Fruit fly (Drosophila melanogaster) whole organism, wandering third instar larva: ENCODE results near the gene mus81.

Experiments used
- Abd-B ChIP-seq: fragments of >200 bp; optimal IDR thresholded peaks from 2 replicates; lab custom pipeline; 2017; ENCODE audit warnings: missing biosample characterization, missing genetic modification characterization
- CG32264 ChIP-seq: fragments of 200-800 bp; sonication (Bioruptor generic); optimal IDR thresholded peaks from 2 replicates; lab custom pipeline; 2016; ENCODE audit warnings: missing biosample characterization, missing genetic modification characterization
- CG9705 ChIP-seq: fragments of 200-800 bp; sonication (Bioruptor generic); optimal IDR thresholded peaks from 2 replicates; lab custom pipeline; 2018; ENCODE audit warnings: missing biosample characterization, mild to moderate bottlenecking, missing genetic modification characterization
- CrebA ChIP-seq: fragments of 200-800 bp; sonication (Bioruptor generic); optimal IDR thresholded peaks from 2 replicates; lab custom pipeline; 2016; ENCODE audit warnings: missing biosample characterization, mild to moderate bottlenecking, missing genetic modification characterization, borderline replicate concordance
- Dfd ChIP-seq: fragments of >200 bp; optimal IDR thresholded peaks from 2 replicates; lab custom pipeline; 2017; ENCODE audit warnings: missing biosample characterization, missing genetic modification characterization
- Dif ChIP-seq: fragments of 200-275, 200-300 bp; sonication (Bioruptor generic); optimal IDR thresholded peaks from 2 replicates; lab custom pipeline; 2018; ENCODE audit warnings: missing biosample characterization, missing genetic modification characterization; ENCODE audit not compliant: partially characterized antibody
- HLH106 ChIP-seq: fragments of 200-800 bp; optimal IDR thresholded peaks from 3 replicates; lab custom pipeline; 2019; ENCODE audit warnings: missing biosample characterization, mild to moderate bottlenecking, missing genetic modification characterization, moderate library complexity
- Hnf4 ChIP-seq: fragments of 200-800 bp; sonication (Bioruptor generic); optimal IDR thresholded peaks from 2 replicates; lab custom pipeline; 2016; ENCODE audit warnings: missing biosample characterization, mild to moderate bottlenecking, missing genetic modification characterization
- Hr78 ChIP-seq: fragments of >200 bp; optimal IDR thresholded peaks from 2 replicates; lab custom pipeline; 2017; ENCODE audit warnings: missing biosample characterization, missing genetic modification characterization
- Hr83 ChIP-seq: fragments of 200-300 bp; sonication (Bioruptor generic); optimal IDR thresholded peaks from 2 replicates; lab custom pipeline; 2016; ENCODE audit warnings: missing biosample characterization, mild to moderate bottlenecking, missing genetic modification characterization, moderate library complexity; ENCODE audit not compliant: poor library complexity, severe bottlenecking
- Jra ChIP-seq: sonication (Bioruptor generic); optimal IDR thresholded peaks from 2 replicates; lab custom pipeline; 2016; ENCODE audit warnings: missing biosample characterization, missing genetic modification characterization
- Mio ChIP-seq: sonication (Bioruptor generic); optimal IDR thresholded peaks from 2 replicates; lab custom pipeline; 2016; ENCODE audit warnings: missing biosample characterization, missing genetic modification characterization
- Myc ChIP-seq: fragments of >200 bp; optimal IDR thresholded peaks from 2 replicates; lab custom pipeline; 2017
- N ChIP-seq: fragments of >200 bp; optimal IDR thresholded peaks from 2 replicates; lab custom pipeline; 2018; ENCODE audit warnings: missing biosample characterization, missing external identifiers, missing genetic modification characterization
- Sp1 ChIP-seq: fragments of 200-800 bp; sonication (Bioruptor generic); optimal IDR thresholded peaks from 3 replicates; lab custom pipeline; 2019; ENCODE audit warnings: missing biosample characterization, mild to moderate bottlenecking, missing genetic modification characterization, moderate library complexity
- Vsx2 ChIP-seq: fragments of 200-300, 225-300 bp; sonication (Bioruptor generic); optimal IDR thresholded peaks from 2 replicates; lab custom pipeline; 2018; ENCODE audit warnings: missing biosample characterization, missing genetic modification characterization; ENCODE audit not compliant: partially characterized antibody
- br ChIP-seq: fragments of 200-800 bp; sonication (Bioruptor generic); optimal IDR thresholded peaks from 2 replicates; lab custom pipeline; 2016; ENCODE audit warnings: missing biosample characterization, missing genetic modification characterization
- brk ChIP-seq: fragments of 200-800 bp; sonication (Bioruptor generic); optimal IDR thresholded peaks from 2 replicates; lab custom pipeline; 2016; ENCODE audit warnings: missing biosample characterization, mild to moderate bottlenecking, missing genetic modification characterization
- dl ChIP-seq, 2 experiments: fragments of 175-275, 200-275 bp in 1 of 2; fragments of 200-275 bp in 1 of 2; sonication (Bioruptor generic); optimal IDR thresholded peaks; lab custom pipeline; 2018; ENCODE audit warnings: mild to moderate bottlenecking in 2 of 2, missing biosample characterization in 2 of 2, missing genetic modification characterization in 2 of 2, moderate library complexity in 2 of 2; ENCODE audit not compliant: partially characterized antibody in 2 of 2, insufficient read depth in 1 of 2
- dsf ChIP-seq: sonication (Bioruptor generic); optimal IDR thresholded peaks from 2 replicates; lab custom pipeline; 2016; ENCODE audit warnings: missing biosample characterization, missing genetic modification characterization, borderline replicate concordance
- ey ChIP-seq: fragments of 200-800 bp; sonication (Bioruptor generic); optimal IDR thresholded peaks from 2 replicates; lab custom pipeline; 2016; ENCODE audit warnings: missing biosample characterization, missing genetic modification characterization
- foxo ChIP-seq, 2 experiments: fragments of 200-800 bp; sonication (Bioruptor generic); optimal IDR thresholded peaks; 2 replicates in 1 of 2; 3 replicates in 1 of 2; lab custom pipeline; 2016 to 2017; ENCODE audit warnings: missing biosample characterization in 2 of 2, missing genetic modification characterization in 2 of 2
- fru ChIP-seq: fragments of 200-800 bp; sonication (Bioruptor generic); optimal IDR thresholded peaks from 3 replicates; lab custom pipeline; 2016; ENCODE audit warnings: missing biosample characterization, mild to moderate bottlenecking, missing genetic modification characterization
- h ChIP-seq: fragments of 200-800 bp; sonication (Bioruptor generic); optimal IDR thresholded peaks from 3 replicates; lab custom pipeline; 2016; ENCODE audit warnings: missing biosample characterization, mild to moderate bottlenecking, missing genetic modification characterization
- jim ChIP-seq: fragments of 175-275, 200-325 bp; sonication (Bioruptor generic); optimal IDR thresholded peaks from 2 replicates; lab custom pipeline; 2016; ENCODE audit warnings: missing biosample characterization, mild to moderate bottlenecking, missing genetic modification characterization
- lola ChIP-seq: fragments of >200 bp; optimal IDR thresholded peaks from 2 replicates; lab custom pipeline; 2017; ENCODE audit warnings: missing biosample characterization, missing genetic modification characterization
- pan ChIP-seq: fragments of >200 bp; optimal IDR thresholded peaks from 2 replicates; lab custom pipeline; 2017
- psq ChIP-seq: fragments of 200-800 bp; sonication (Bioruptor generic); optimal IDR thresholded peaks from 3 replicates; lab custom pipeline; 2017; ENCODE audit warnings: missing biosample characterization, mild to moderate bottlenecking, missing genetic modification characterization, moderate library complexity
- rgr ChIP-seq: fragments of 200-800 bp; sonication (Bioruptor generic); optimal IDR thresholded peaks from 3 replicates; lab custom pipeline; 2016; ENCODE audit warnings: missing biosample characterization, mild to moderate bottlenecking, missing genetic modification characterization
- sage ChIP-seq: fragments of 200-800 bp; sonication (Bioruptor generic); optimal IDR thresholded peaks from 2 replicates; lab custom pipeline; 2016; ENCODE audit warnings: missing biosample characterization, mild to moderate bottlenecking, missing genetic modification characterization
- sv ChIP-seq: fragments of 200-800 bp; sonication (Bioruptor generic); optimal IDR thresholded peaks from 3 replicates; lab custom pipeline; 2016; ENCODE audit warnings: missing biosample characterization, missing genetic modification characterization
- tai ChIP-seq: sonication (Bioruptor generic); optimal IDR thresholded peaks from 2 replicates; lab custom pipeline; 2016; ENCODE audit warnings: missing biosample characterization, missing genetic modification characterization
- usp ChIP-seq: fragments of >200 bp; optimal IDR thresholded peaks from 2 replicates; lab custom pipeline; 2017; ENCODE audit warnings: missing biosample characterization, missing genetic modification characterization
- woc ChIP-seq: sonication (Bioruptor generic); optimal IDR thresholded peaks from 2 replicates; lab custom pipeline; 2016; ENCODE audit warnings: missing biosample characterization, mild to moderate bottlenecking, missing genetic modification characterization

Gene mus81

dm6 chrX:930048-930800 is 10.7 kb upstream of the mus81 start, which contains the start of gene CG3708:
Gene CG3708 (minus strand): TSS chrX:930098.
- TF ChIP-seq tai (GFP tag; lab: Kevin White, UChicago) (no peak), HLH106 (tag; lab: Kevin White, UChicago) (no peak), h (GFP tag; lab: Kevin White, UChicago) (no peak), Vsx2 (GFP tag; lab: Kevin White, UChicago) (no peak), Sp1 (GFP tag; lab: Kevin White, UChicago) (no peak), Abd-B (no peak), Mio (GFP tag; lab: Kevin White, UChicago) (no peak), dsf (GFP tag; lab: Kevin White, UChicago) (no peak), fru (no peak), Dif (GFP tag; lab: Kevin White, UChicago) (no peak)
- TF ChIP-seq, all 38 proteins: peak for 0

dm6 chrX:932166-932565 is 8.7 kb upstream of the mus81 start, which contains the start of the genes CG32815 and CG3706:
Gene CG32815 (plus strand): TSS chrX:932466.
Gene CG3706 (minus strand): TSS chrX:932475.
- TF ChIP-seq ey (GFP tag; lab: Kevin White, UChicago) (no peak), N (GFP tag; lab: Kevin White, UChicago) (no peak), Vsx2 (GFP tag; lab: Kevin White, UChicago) (no peak), Abd-B (no peak), Jra (no peak), usp (GFP tag; lab: Kevin White, UChicago) (no peak), sage (GFP tag; lab: Kevin White, UChicago) (no peak), dl (GFP tag; optimal IDR thresholded peaks at IDR 0.05; lab: Kevin White, UChicago; ENCODE audit: insufficient read depth in 1 of 2, partially characterized antibody in 2 of 2) (no peak), rgr (GFP tag; lab: Kevin White, UChicago) (no peak), sv (no peak), h (GFP tag; lab: Kevin White, UChicago) (no peak), Myc (lab: Kevin White, UChicago) (no peak)
- TF ChIP-seq, all 38 proteins: peak for 0

DNA sequence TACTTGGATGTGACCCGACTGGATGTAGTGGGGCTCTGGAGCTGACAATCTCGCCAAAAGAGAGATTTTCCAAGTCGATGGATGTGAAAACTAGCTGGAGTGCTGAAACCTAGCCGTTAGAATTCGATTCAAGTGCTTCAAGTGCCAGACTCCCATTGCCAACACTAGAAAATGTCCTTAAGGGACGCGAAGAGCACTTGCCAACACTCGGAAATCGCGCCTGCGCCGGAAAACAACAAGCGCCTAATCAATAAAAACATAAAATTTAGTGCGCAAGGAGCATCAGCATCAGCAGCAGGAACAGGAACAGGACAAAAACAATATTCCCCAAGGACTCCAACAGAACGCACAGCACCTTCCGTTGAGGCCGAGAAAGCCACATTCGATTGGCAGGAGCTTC is 8.0 kb upstream of the mus81 start:
- TF ChIP-seq ey (GFP tag; lab: Kevin White, UChicago) (no peak), woc (GFP tag; lab: Kevin White, UChicago) (no peak), Dfd (GFP tag; lab: Kevin White, UChicago) (no peak)

- TF ChIP-seq Dfd (GFP tag; lab: Kevin White, UChicago) (peak; percentile 84), Hr83 (GFP tag; lab: Kevin White, UChicago) (no peak)
Observed at dm6 chrX:933997-934396, 6.9 kb upstream of the mus81 start.

DNA sequence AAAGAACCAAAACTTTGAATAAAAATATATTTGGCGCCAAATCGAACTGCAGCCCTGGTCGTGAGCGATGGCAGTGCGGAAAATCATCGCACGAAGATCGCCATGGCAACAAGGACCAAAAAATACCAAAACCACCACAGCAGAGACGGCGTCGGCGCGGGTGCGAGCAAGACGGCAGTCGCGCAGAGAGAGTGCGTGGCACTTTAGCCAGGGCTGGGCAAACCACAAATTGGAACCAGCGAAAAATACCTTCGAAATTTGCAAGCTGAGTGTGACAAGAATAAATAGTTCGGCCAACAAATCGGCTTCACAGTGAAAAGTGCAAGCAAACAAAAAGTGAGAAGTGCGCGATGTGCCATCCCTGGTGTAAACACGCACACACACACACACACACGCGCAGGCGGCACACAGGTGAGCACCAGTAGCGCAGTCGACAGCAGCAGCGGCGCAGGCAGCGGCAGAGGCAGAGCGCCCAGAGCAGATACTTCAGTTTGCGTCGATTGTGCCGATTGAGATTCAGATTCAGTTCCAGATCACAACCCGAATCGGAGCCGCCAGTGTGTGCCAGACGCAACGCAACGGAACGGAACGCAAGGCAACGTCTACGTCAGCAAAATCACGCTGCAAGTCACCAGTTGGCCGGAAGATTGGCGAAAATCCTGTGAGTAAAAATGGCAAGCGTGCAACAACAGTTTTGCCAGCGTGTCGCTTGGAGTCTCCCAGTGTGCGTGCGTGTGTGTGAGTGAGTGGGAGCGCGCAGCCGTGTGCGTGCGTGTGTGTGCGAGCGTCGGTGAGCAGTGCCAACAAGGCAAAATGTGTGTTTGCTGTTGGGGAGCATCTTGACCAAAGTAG is 5.6 kb upstream of the mus81 start, which contains the start of gene TRAM:
Gene TRAM (plus strand): TSS at position 184 of the 852 bp plus-strand sequence.
- TF ChIP-seq jim = no peak
- peak; percentile 97 for TF ChIP-seq rgr (GFP tag; lab: Kevin White, UChicago)
- TF ChIP-seq dsf (GFP tag; lab: Kevin White, UChicago) = no peak
- peak; percentile 98 for TF ChIP-seq ey (GFP tag; lab: Kevin White, UChicago)
- no peak for TF ChIP-seq usp (GFP tag; lab: Kevin White, UChicago)
- TF ChIP-seq Jra = no peak
- TF ChIP-seq pan (lab: Kevin White, UChicago) = no peak
- TF ChIP-seq br (GFP tag; lab: Kevin White, UChicago) = peak; percentile 98
- TF ChIP-seq Abd-B = no peak
- no peak for TF ChIP-seq Hnf4
- TF ChIP-seq Mio (GFP tag; lab: Kevin White, UChicago) = peak; percentile 75
- TF ChIP-seq Dfd (GFP tag; lab: Kevin White, UChicago) = peak; percentile 97
- no peak for TF ChIP-seq dl (GFP tag; optimal IDR thresholded peaks at IDR 0.05; lab: Kevin White, UChicago; ENCODE audit: insufficient read depth in 1 of 2, partially characterized antibody in 2 of 2)
- TF ChIP-seq Myc (lab: Kevin White, UChicago) = no peak
- no peak for TF ChIP-seq Vsx2 (GFP tag; lab: Kevin White, UChicago)
- no peak for TF ChIP-seq brk (GFP tag; lab: Kevin White, UChicago)
- no peak for TF ChIP-seq tai (GFP tag; lab: Kevin White, UChicago)
- no peak for TF ChIP-seq lola (GFP tag; lab: Kevin White, UChicago)
- no peak for TF ChIP-seq CrebA (GFP tag; lab: Kevin White, UChicago)
- TF ChIP-seq CG32264 (GFP tag; lab: Kevin White, UChicago) = peak; percentile 84
- TF ChIP-seq Hr78 (GFP tag; lab: Kevin White, UChicago) = no peak
- TF ChIP-seq Sp1 (GFP tag; lab: Kevin White, UChicago) = peak; percentile 98
- peak; percentile 78 to 98 for TF ChIP-seq foxo (GFP tag; optimal IDR thresholded peaks at IDR 0.05; lab: Kevin White, UChicago)
- TF ChIP-seq N (GFP tag; lab: Kevin White, UChicago) = peak; percentile 46
- TF ChIP-seq psq (GFP tag; lab: Kevin White, UChicago) = peak; percentile 93
- TF ChIP-seq CG9705 (GFP tag; lab: Kevin White, UChicago) = peak; percentile 98
- TF ChIP-seq Dif (GFP tag; lab: Kevin White, UChicago) = peak; percentile 47
- TF ChIP-seq woc (GFP tag; lab: Kevin White, UChicago) = peak; percentile 94
